Fruit fly (Drosophila melanogaster) whole organism: Measurements from ENCODE around the gene Smg6.

Experiments
- CG8478 ChIP-seq: fragments of >200 bp; optimal IDR thresholded peaks from 2 replicates; lab custom pipeline; 2018; ENCODE audit warnings: inconsistent platforms
- pan ChIP-seq: fragments of >200 bp; optimal IDR thresholded peaks from 2 replicates; lab custom pipeline; 2017
- psq ChIP-seq: fragments of >200 bp; optimal IDR thresholded peaks from 2 replicates; lab custom pipeline; 2017
- usp ChIP-seq: fragments of >200 bp; optimal IDR thresholded peaks from 2 replicates; lab custom pipeline; 2017; ENCODE audit warnings: missing biosample characterization, missing genetic modification characterization, mixed read lengths

DNA sequence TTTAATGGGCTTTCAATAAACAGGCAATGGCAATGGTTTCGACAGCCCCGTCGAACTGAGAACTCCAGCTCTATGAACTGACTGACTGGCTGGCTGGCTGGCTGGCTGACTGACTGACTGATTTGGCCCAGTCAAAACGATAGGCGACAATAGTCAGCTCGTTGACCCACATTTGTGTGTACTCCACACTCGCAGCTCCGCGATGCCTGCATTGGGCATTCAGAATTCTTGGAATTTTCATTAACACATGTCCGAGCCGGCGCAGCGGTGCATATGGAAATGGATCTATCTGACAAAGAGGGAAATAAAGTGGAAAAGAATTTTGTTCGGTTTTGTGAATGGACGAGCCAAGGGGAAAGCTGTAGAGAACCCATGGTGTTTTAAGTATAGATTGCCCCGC is 31.0 kb downstream of the Smg6 start:
- TF ChIP-seq pan: no peak
- no peak for TF ChIP-seq psq (lab: Kevin White, UChicago)
- no peak for TF ChIP-seq usp (GFP tag; lab: Kevin White, UChicago)
- no peak for TF ChIP-seq CG8478
